Worm (Caenorhabditis elegans) whole organism, L1 larva: Measurements from ENCODE around the gene Y50D4A.5.

Source experiments
- C04F5.9 ChIP-seq: sonication (generic microtip); optimal IDR thresholded peaks from 2 replicates; lab custom pipeline; 2016; ENCODE audit warnings: missing genetic modification characterization, missing compliant biosample characterization
- C16A3.4 ChIP-seq: fragments of 150-350 bp; optimal IDR thresholded peaks from 2 replicates; lab custom pipeline; 2014; ENCODE audit warnings: missing biosample characterization, missing genetic modification characterization
- F16B12.6 ChIP-seq: fragments of 150-350 bp; optimal IDR thresholded peaks from 2 replicates; lab custom pipeline; 2014; ENCODE audit warnings: missing biosample characterization, missing genetic modification characterization
- aly-2 ChIP-seq: fragments of 150-350 bp; optimal IDR thresholded peaks from 2 replicates; lab custom pipeline; 2014; ENCODE audit warnings: missing biosample characterization, missing genetic modification characterization
- ama-1 ChIP-seq: fragments of 150-350 bp; optimal IDR thresholded peaks from 2 replicates; lab custom pipeline; 2014
- blmp-1 ChIP-seq: fragments of 150-350 bp; optimal IDR thresholded peaks from 2 replicates; lab custom pipeline; 2014; ENCODE audit warnings: missing biosample characterization, missing genetic modification characterization
- ceh-63 ChIP-seq: fragments of 200-800 bp; sonication (Bioruptor generic); optimal IDR thresholded peaks from 2 replicates; lab custom pipeline; 2018; ENCODE audit warnings: mild to moderate bottlenecking, missing genetic modification characterization, missing compliant biosample characterization
- ceh-82 ChIP-seq, 3 experiments: fragments of 150-350 bp in 1 of 3; sonication (generic microtip) in 2 of 3; optimal IDR thresholded peaks; 2 replicates each; lab custom pipeline; 2014 to 2017; ENCODE audit warnings: missing biosample characterization in 3 of 3, missing genetic modification characterization in 3 of 3
- ceh-88 ChIP-seq: fragments of 200-800 bp; sonication (Bioruptor generic); IDR thresholded peaks from 2 replicates; pipeline ENCODE4 v1.3.6; 2022; ENCODE audit warnings: missing genetic modification characterization, missing compliant biosample characterization
- ces-1 ChIP-seq: fragments of 150-350 bp; optimal IDR thresholded peaks from 2 replicates; lab custom pipeline; 2014; ENCODE audit warnings: missing biosample characterization, missing genetic modification reagents, missing genetic modification characterization
- dpl-1 ChIP-seq, 3 experiments: fragments of 150-350 bp in 2 of 3; sonication (generic microtip) in 1 of 3; optimal IDR thresholded peaks; 2 replicates each; lab custom pipeline; 2014 to 2017; ENCODE audit warnings: missing biosample characterization in 3 of 3, missing genetic modification characterization in 3 of 3, missing genetic modification reagents in 3 of 3
- dsc-1 ChIP-seq: sonication (generic microtip); optimal IDR thresholded peaks from 2 replicates; lab custom pipeline; 2016; ENCODE audit warnings: mild to moderate bottlenecking, missing genetic modification characterization, missing compliant biosample characterization
- efl-1 ChIP-seq, 4 experiments: fragments of 150-350 bp; optimal IDR thresholded peaks in 3 of 4; peaks in 1 of 4; 1 replicate in 1 of 4; 2 replicates in 3 of 4; lab custom pipeline; 2014; ENCODE audit warnings: missing biosample characterization in 2 of 4, missing genetic modification characterization in 2 of 4, missing genetic modification reagents in 2 of 4
- egl-13 ChIP-seq: sonication (generic microtip); optimal IDR thresholded peaks from 2 replicates; lab custom pipeline; 2016; ENCODE audit warnings: missing genotype, missing genetic modification reagents, missing genetic modification characterization, missing compliant biosample characterization
- elt-2 ChIP-seq: sonication (generic microtip); optimal IDR thresholded peaks from 2 replicates; lab custom pipeline; 2016; ENCODE audit warnings: missing genetic modification characterization, mild to moderate bottlenecking, inconsistent platforms, missing compliant biosample characterization, missing genetic modification reagents
- elt-3 ChIP-seq, 6 experiments: fragments of 150-350 bp in 1 of 6; sonication (generic microtip); optimal IDR thresholded peaks; 2 replicates each; lab custom pipeline; 2017 to 2018; ENCODE audit warnings: missing biosample characterization in 6 of 6, missing genetic modification characterization in 6 of 6, inconsistent platforms in 1 of 6
- fkh-4 ChIP-seq: sonication (generic microtip); optimal IDR thresholded peaks from 2 replicates; lab custom pipeline; 2016; ENCODE audit warnings: missing compliant biosample characterization, missing genetic modification characterization, borderline replicate concordance
- fkh-8 ChIP-seq: sonication (generic microtip); optimal IDR thresholded peaks from 2 replicates; lab custom pipeline; 2016; ENCODE audit warnings: mild to moderate bottlenecking, missing genetic modification characterization, missing compliant biosample characterization
- hlh-17 ChIP-seq: fragments of 200-800 bp; sonication (Bioruptor generic); optimal IDR thresholded peaks from 2 replicates; lab custom pipeline; 2018; ENCODE audit warnings: missing genetic modification characterization, mild to moderate bottlenecking, missing compliant biosample characterization, moderate library complexity, borderline replicate concordance
- isw-1 ChIP-seq: fragments of 200-800 bp; sonication (Bioruptor generic); IDR thresholded peaks from 2 replicates; pipeline ENCODE4 v1.3.6; 2022; ENCODE audit warnings: missing genetic modification characterization, missing compliant biosample characterization
- lin-13 ChIP-seq: fragments of 150-350 bp; optimal IDR thresholded peaks from 2 replicates; lab custom pipeline; 2014; ENCODE audit warnings: missing biosample characterization, missing genetic modification reagents, missing genetic modification characterization
- lin-15B ChIP-seq: fragments of 150-350 bp; sonication (generic microtip); optimal IDR thresholded peaks from 3 replicates; lab custom pipeline; 2014; ENCODE audit warnings: missing biosample characterization, missing genetic modification characterization
- lin-35 ChIP-seq, 2 experiments: fragments of 150-350 bp; optimal IDR thresholded peaks; 2 replicates each; lab custom pipeline; 2014; ENCODE audit warnings: missing biosample characterization in 2 of 2, missing genetic modification characterization in 2 of 2, missing genetic modification reagents in 2 of 2
- lir-3 ChIP-seq: sonication (generic microtip); optimal IDR thresholded peaks from 2 replicates; lab custom pipeline; 2016; ENCODE audit warnings: mild to moderate bottlenecking, missing genetic modification characterization, moderate library complexity, missing compliant biosample characterization; ENCODE audit not compliant: poor library complexity
- lsy-2 ChIP-seq, 2 experiments: fragments of 150-350 bp; optimal IDR thresholded peaks; 2 replicates each; lab custom pipeline; 2014; ENCODE audit warnings: missing biosample characterization in 2 of 2, missing genetic modification characterization in 2 of 2
- mab-9 ChIP-seq: fragments of 200-800 bp; sonication (Bioruptor generic); IDR thresholded peaks from 2 replicates; pipeline ENCODE4 v1.3.6; 2022; ENCODE audit warnings: missing genetic modification reagents, missing genetic modification characterization, missing compliant biosample characterization
- nhr-19 ChIP-seq: fragments of 200-800 bp; sonication (Bioruptor generic); conservative IDR thresholded peaks from 2 replicates; pipeline ENCODE4 v1.3.6; 2022; ENCODE audit warnings: missing genetic modification characterization, missing compliant biosample characterization
- nhr-20 ChIP-seq: sonication (generic microtip); optimal IDR thresholded peaks from 2 replicates; lab custom pipeline; 2016; ENCODE audit warnings: mild to moderate bottlenecking, missing genetic modification characterization, missing compliant biosample characterization
- nhr-237 ChIP-seq: fragments of 150-350 bp; optimal IDR thresholded peaks from 2 replicates; lab custom pipeline; 2014; ENCODE audit warnings: missing biosample characterization, missing genetic modification characterization
- nhr-47 ChIP-seq: sonication (generic microtip); optimal IDR thresholded peaks from 2 replicates; lab custom pipeline; 2016; ENCODE audit warnings: mild to moderate bottlenecking, missing genetic modification characterization, moderate library complexity, missing compliant biosample characterization
- nhr-71 ChIP-seq: sonication (generic microtip); optimal IDR thresholded peaks from 2 replicates; lab custom pipeline; 2016; ENCODE audit warnings: mild to moderate bottlenecking, missing genetic modification characterization, moderate library complexity, missing compliant biosample characterization
- nhr-85 ChIP-seq: sonication (generic microtip); peaks from one replicate; lab custom pipeline; 2016; ENCODE audit warnings: missing genetic modification characterization, inconsistent platforms, missing compliant biosample characterization
- nhr-90 ChIP-seq: sonication (generic microtip); optimal IDR thresholded peaks from 2 replicates; lab custom pipeline; 2016; ENCODE audit warnings: mild to moderate bottlenecking, missing genetic modification characterization, missing compliant biosample characterization; ENCODE audit not compliant: poor library complexity
- pag-3 ChIP-seq: sonication (generic microtip); optimal IDR thresholded peaks from 2 replicates; lab custom pipeline; 2017; ENCODE audit warnings: missing genetic modification characterization, mild to moderate bottlenecking, missing compliant biosample characterization, antibody characterized with exemption, borderline replicate concordance; ENCODE audit not compliant: insufficient read depth
- pax-3 ChIP-seq: fragments of 200-800 bp; sonication (Bioruptor generic); optimal IDR thresholded peaks from 2 replicates; lab custom pipeline; 2018; ENCODE audit warnings: mild to moderate bottlenecking, missing genetic modification characterization, moderate library complexity, missing compliant biosample characterization
- rnt-1 ChIP-seq: sonication (generic microtip); optimal IDR thresholded peaks from 2 replicates; lab custom pipeline; 2016; ENCODE audit warnings: mild to moderate bottlenecking, missing genetic modification characterization, moderate library complexity, missing compliant biosample characterization
- skn-1 ChIP-seq: fragments of 150-350 bp; optimal IDR thresholded peaks from 2 replicates; lab custom pipeline; 2014; ENCODE audit warnings: missing biosample characterization, missing genetic modification characterization
- snu-23 ChIP-seq: sonication (generic microtip); optimal IDR thresholded peaks from 2 replicates; lab custom pipeline; 2016; ENCODE audit warnings: missing genetic modification characterization, missing compliant biosample characterization
- sup-37 ChIP-seq: fragments of 200-800 bp; sonication (Bioruptor generic); optimal IDR thresholded peaks from 2 replicates; lab custom pipeline; 2018; ENCODE audit warnings: mild to moderate bottlenecking, missing genetic modification characterization, missing compliant biosample characterization
- swsn-7 ChIP-seq: sonication (generic microtip); optimal IDR thresholded peaks from 2 replicates; lab custom pipeline; 2016; ENCODE audit warnings: missing genetic modification characterization, missing compliant biosample characterization
- tbx-2 ChIP-seq: sonication (generic microtip); optimal IDR thresholded peaks from 2 replicates; lab custom pipeline; 2016; ENCODE audit warnings: missing genetic modification characterization, missing compliant biosample characterization
- unc-130 ChIP-seq: fragments of 150-350 bp; optimal IDR thresholded peaks from 2 replicates; lab custom pipeline; 2017; ENCODE audit warnings: missing biosample characterization, missing genetic modification characterization, inconsistent platforms
- unc-86 ChIP-seq: sonication (generic microtip); optimal IDR thresholded peaks from 2 replicates; lab custom pipeline; 2016; ENCODE audit warnings: missing genetic modification characterization, missing compliant biosample characterization
- unc-98 ChIP-seq: fragments of 200-800 bp; sonication (Bioruptor generic); IDR thresholded peaks from 2 replicates; pipeline ENCODE4 v1.3.6; 2022; ENCODE audit warnings: missing genetic modification characterization, missing compliant biosample characterization
- xbp-1 ChIP-seq: sonication (generic microtip); optimal IDR thresholded peaks from 2 replicates; lab custom pipeline; 2016; ENCODE audit warnings: missing genetic modification characterization, missing compliant biosample characterization
- zag-1 ChIP-seq: fragments of 150-350 bp; optimal IDR thresholded peaks from 2 replicates; lab custom pipeline; 2014; ENCODE audit warnings: missing biosample characterization, missing genetic modification characterization
- zip-4 ChIP-seq: fragments of 200-800 bp; sonication (Bioruptor generic); optimal IDR thresholded peaks from 2 replicates; lab custom pipeline; 2018; ENCODE audit warnings: mild to moderate bottlenecking, missing genetic modification characterization, moderate library complexity, missing compliant biosample characterization
- ztf-11 ChIP-seq, 2 experiments: sonication (generic microtip); optimal IDR thresholded peaks; 2 replicates each; lab custom pipeline; 2016 to 2017; ENCODE audit warnings: missing genetic modification characterization in 2 of 2, missing biosample characterization in 1 of 2, missing compliant biosample characterization in 1 of 2

Y50D4A.5 gene

ce11 chrV:1195995-1196394, 11.1 kb upstream of the Y50D4A.5 start, which contains the start of the genes wrb-1 and Y50D4A.4 (continued):
- peak in 1 of 2 experiments; percentile 22 for TF ChIP-seq ztf-11 (tag; optimal IDR thresholded peaks at IDR 0.05; lab: Kevin White, UChicago)
- TF ChIP-seq fkh-4 (tag; lab: Kevin White, UChicago): no peak
- TF ChIP-seq snu-23 (GFP tag; lab: Kevin White, UChicago): peak; percentile 87
- TF ChIP-seq lir-3: no peak
- no peak for TF ChIP-seq hlh-17 (GFP tag; lab: Kevin White, UChicago)
- peak; percentile 10 for TF ChIP-seq aly-2
- TF ChIP-seq ces-1 (GFP tag; lab: Kevin White, UChicago): no peak
- TF ChIP-seq lsy-2 (tag; optimal IDR thresholded peaks at IDR 0.05; lab: Kevin White, UChicago): peak; percentile 80 to 85
- peak; percentile 68 to 83 (median 77) for TF ChIP-seq dpl-1 (GFP tag; optimal IDR thresholded peaks at IDR 0.05; lab: Kevin White, UChicago)
- TF ChIP-seq pag-3 (tag; lab: Kevin White, UChicago): no peak
- TF ChIP-seq ama-1: no peak
- peak; percentile 16 for TF ChIP-seq fkh-8
- TF ChIP-seq elt-3 (tag; optimal IDR thresholded peaks at IDR 0.05; lab: Kevin White, UChicago): peak in 2 of 6 experiments; percentile 41 to 72
- TF ChIP-seq nhr-19 (GFP tag; lab: Robert Waterston, UW): peak; percentile 69
- TF ChIP-seq unc-130 (tag; lab: Kevin White, UChicago): peak; percentile 95
- TF ChIP-seq nhr-85: no peak
- no peak for TF ChIP-seq mab-9 (GFP tag; lab: Robert Waterston, UW)
- no peak for TF ChIP-seq lin-13 (GFP tag; lab: Kevin White, UChicago)
- no peak for TF ChIP-seq nhr-237
- TF ChIP-seq lin-15B (tag; lab: Kevin White, UChicago): peak; percentile 76
- peak; percentile 57 to 79 for TF ChIP-seq efl-1 (optimal IDR thresholded peaks at IDR 0.05; lab: Kevin White, UChicago)
- TF ChIP-seq efl-1 (GFP tag; optimal IDR thresholded peaks at IDR 0.05 in 1 of 2; lab: Kevin White, UChicago): peak; percentile 81 to 96
- no peak for TF ChIP-seq zip-4 (GFP tag; lab: Kevin White, UChicago)
- peak; percentile 55 for TF ChIP-seq skn-1
- TF ChIP-seq elt-2 (tag; lab: Kevin White, UChicago): no peak
- peak; percentile 37 for TF ChIP-seq C04F5.9 (tag; lab: Kevin White, UChicago)
- no peak for TF ChIP-seq zag-1
- TF ChIP-seq ceh-63 (GFP tag; lab: Kevin White, UChicago): no peak
- TF ChIP-seq blmp-1 (tag; lab: Kevin White, UChicago): peak; percentile 70
- TF ChIP-seq nhr-20 (tag; lab: Kevin White, UChicago): peak; percentile 83
- no peak for TF ChIP-seq sup-37 (GFP tag; lab: Kevin White, UChicago)
- TF ChIP-seq, all 84 proteins: peak for 36

- peak; percentile 71 for TF ChIP-seq nhr-47 (tag; lab: Kevin White, UChicago)
- peak; percentile 33 to 60 for TF ChIP-seq lsy-2 (tag; optimal IDR thresholded peaks at IDR 0.05; lab: Kevin White, UChicago)
- peak; percentile 34 for TF ChIP-seq F16B12.6 (tag; lab: Kevin White, UChicago)
- peak; percentile 50 for TF ChIP-seq nhr-90 (tag; lab: Kevin White, UChicago)
- TF ChIP-seq xbp-1: peak; percentile 34
- TF ChIP-seq dsc-1 (tag; lab: Kevin White, UChicago): peak; percentile 38
- peak; percentile 80 to 88 for TF ChIP-seq lin-35 (GFP tag; optimal IDR thresholded peaks at IDR 0.05; lab: Kevin White, UChicago)
- TF ChIP-seq swsn-7: peak; percentile 52
- TF ChIP-seq nhr-85: peak; percentile 71
- TF ChIP-seq fkh-8: peak; percentile 53
- TF ChIP-seq C16A3.4 (tag; lab: Kevin White, UChicago): peak; percentile 35
- peak; percentile 37; the same call in 1 of the 2 replicates for TF ChIP-seq ceh-88 (GFP tag; lab: Robert Waterston, UW)
- peak; percentile 74 for TF ChIP-seq nhr-71 (tag; lab: Kevin White, UChicago)
- TF ChIP-seq dpl-1 (GFP tag; optimal IDR thresholded peaks at IDR 0.05; lab: Kevin White, UChicago): peak; percentile 45 to 84 (median 78)
- TF ChIP-seq egl-13 (tag; lab: Kevin White, UChicago): peak; percentile 38
- TF ChIP-seq ceh-82 (tag; optimal IDR thresholded peaks at IDR 0.05; lab: Kevin White, UChicago): peak in 2 of 3 experiments; percentile 8 to 28
- TF ChIP-seq tbx-2 (tag; lab: Kevin White, UChicago): peak; percentile 59
- TF ChIP-seq unc-98 (GFP tag; lab: Robert Waterston, UW): peak; percentile 24; the same call in 1 of the 2 replicates
- peak; percentile 45 for TF ChIP-seq nhr-20 (tag; lab: Kevin White, UChicago)
- TF ChIP-seq rnt-1 (tag; lab: Kevin White, UChicago): peak; percentile 70
- TF ChIP-seq ztf-11 (tag; optimal IDR thresholded peaks at IDR 0.05; lab: Kevin White, UChicago): peak in 1 of 2 experiments; percentile 72
- peak; percentile 35 for TF ChIP-seq pax-3
- peak; percentile 60 for TF ChIP-seq snu-23 (GFP tag; lab: Kevin White, UChicago)
- peak; percentile 53 for TF ChIP-seq nhr-19 (GFP tag; lab: Robert Waterston, UW)
- TF ChIP-seq unc-86 (tag; lab: Kevin White, UChicago): peak; percentile 61
- 0 out of 2 replicates have a peak, but pooled peaks have one; percentile 15 for TF ChIP-seq mab-9 (GFP tag; lab: Robert Waterston, UW)
- peak; percentile 42 for TF ChIP-seq isw-1 (GFP tag; lab: Robert Waterston, UW)
Observed at ce11 chrV:1197064-1197724, 9.9 kb upstream of the Y50D4A.5 start.
